Fruit fly (Drosophila melanogaster): ENCODE data around the gene CG13640.

DNA sequence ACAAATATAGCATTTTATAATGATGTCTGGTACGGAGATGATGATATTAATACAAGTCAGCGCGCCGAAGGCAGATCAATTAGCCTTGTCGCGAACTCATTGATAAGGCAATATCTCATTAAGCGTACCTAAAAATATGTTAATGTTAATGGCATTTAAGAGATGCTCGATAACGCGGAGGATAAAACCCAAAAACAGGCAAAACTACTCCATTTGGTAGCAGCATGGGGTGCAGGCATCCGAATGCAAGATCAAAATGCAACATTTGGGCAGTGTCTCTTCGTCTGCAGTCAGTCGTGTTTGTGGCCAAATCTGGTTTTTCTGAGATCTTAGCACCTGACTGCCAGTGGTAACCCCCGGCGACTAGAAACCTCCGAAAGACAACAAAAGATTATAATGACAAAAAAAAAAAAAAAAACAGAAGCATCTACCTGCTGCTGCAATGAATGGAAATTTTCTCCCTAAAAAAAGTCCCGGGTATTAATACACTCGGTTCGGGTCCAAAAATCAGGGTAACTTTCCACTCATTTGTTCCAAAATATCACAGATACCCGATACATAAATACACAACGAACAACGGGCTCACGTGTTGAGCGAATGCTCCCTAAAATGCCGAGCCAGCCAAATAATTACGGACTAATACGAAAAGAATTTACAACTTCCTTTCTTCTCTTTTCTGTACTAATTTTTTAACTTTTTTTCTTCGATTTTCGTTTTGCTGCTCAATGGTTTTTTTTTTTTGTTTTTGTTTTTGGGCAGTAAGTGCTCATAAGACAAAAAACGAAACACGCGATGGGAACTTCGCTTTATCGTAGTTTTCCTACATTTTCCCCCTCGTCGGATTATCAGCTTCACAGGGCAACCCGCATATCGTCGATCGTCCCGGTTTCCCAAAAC, 15.8 kb downstream of the CG13640 start:
- TF ChIP-seq CG9948 (tag; optimal IDR thresholded peaks at IDR 0.05) (no peak), EcR (GFP tag; optimal IDR thresholded peaks at IDR 0.05) (no peak), CG8301 (tag; optimal IDR thresholded peaks at IDR 0.05) (no peak), CG13204 (GFP tag; optimal IDR thresholded peaks at IDR 0.05) (no peak), Pif1A (GFP tag; optimal IDR thresholded peaks at IDR 0.05) (no peak), CG12605 (GFP tag; IDR thresholded peaks at IDR 0.05) (no peak), CG10348 (GFP tag; IDR thresholded peaks at IDR 0.05) (no peak), Pif1B (GFP tag; optimal IDR thresholded peaks at IDR 0.05) (no peak)

Measured in whole organism, pupa.